Fruit fly (Drosophila melanogaster): ENCODE results near the gene CG17028.

Gene CG17028

DNA sequence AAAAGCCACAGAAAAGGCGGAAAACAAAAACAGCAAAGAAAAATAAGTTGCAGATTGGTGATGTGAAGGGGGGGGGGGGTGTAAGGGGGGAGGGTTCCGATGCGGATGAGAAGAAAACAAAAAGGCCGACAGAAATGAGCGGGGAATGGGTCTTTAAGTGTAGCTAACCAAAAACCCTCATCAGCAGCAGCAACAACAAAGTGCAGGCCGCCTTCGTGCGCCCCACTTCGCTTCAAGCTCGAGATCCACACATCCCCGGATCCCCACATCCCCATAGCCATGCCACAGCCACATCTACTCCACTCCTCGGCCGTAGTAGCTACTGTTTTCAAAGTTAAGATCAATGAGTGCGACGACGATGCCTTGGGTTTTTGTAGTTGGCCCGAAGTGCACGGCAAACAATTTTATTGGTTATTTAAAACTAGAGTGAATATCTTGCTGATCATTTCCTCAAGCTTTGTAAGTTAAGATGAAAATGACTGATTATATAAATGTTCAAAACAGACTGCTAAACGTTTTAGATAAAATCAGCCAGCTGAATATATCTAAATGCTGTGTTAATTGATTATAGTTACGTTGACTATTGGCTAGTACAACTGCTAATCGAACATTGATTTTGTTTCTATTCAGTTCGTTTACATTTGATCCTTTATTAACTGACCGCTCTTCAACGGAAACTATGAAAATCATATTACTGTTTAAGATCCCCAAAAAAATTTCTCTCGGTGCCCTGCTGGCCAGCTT lies 46.1 kb downstream of the CG17028 start (continued):
- peak; percentile 43 for TF ChIP-seq CG34406 (GFP tag; optimal IDR thresholded peaks at IDR 0.05)
- TF ChIP-seq achi (GFP tag; optimal IDR thresholded peaks at IDR 0.05) = peak; percentile 55
- TF ChIP-seq Sox14 (GFP tag; optimal IDR thresholded peaks at IDR 0.05) = peak; percentile 62
- peak; percentile 24 for TF ChIP-seq Lpt (GFP tag; optimal IDR thresholded peaks at IDR 0.05)
- TF ChIP-seq Sox15 (GFP tag; optimal IDR thresholded peaks at IDR 0.05) = peak; percentile 41
- TF ChIP-seq eg (GFP tag; IDR thresholded peaks at IDR 0.05) = no peak
- no peak for TF ChIP-seq CG1621 (tag; optimal IDR thresholded peaks at IDR 0.05)
- TF ChIP-seq CG11762 (GFP tag; optimal IDR thresholded peaks at IDR 0.05; ENCODE audit: insufficient read depth) = peak; percentile 16
- peak; percentile 66 for TF ChIP-seq CG6792 (GFP tag; optimal IDR thresholded peaks at IDR 0.05)
- TF ChIP-seq esn (GFP tag; optimal IDR thresholded peaks at IDR 0.05) = peak; percentile 81
- peak; percentile 51 for TF ChIP-seq acj6 (GFP tag; optimal IDR thresholded peaks at IDR 0.05)
- no peak; the same call in none of the 2 replicates for TF ChIP-seq CG15336 (GFP tag; IDR thresholded peaks at IDR 0.05)
- peak; percentile 1 to 60 for TF ChIP-seq salr (GFP tag; optimal IDR thresholded peaks at IDR 0.05)
- TF ChIP-seq Ets21C (GFP tag; optimal IDR thresholded peaks at IDR 0.05) = peak; percentile 42
- TF ChIP-seq Eip78C (GFP tag) = peak; percentile 94
- TF ChIP-seq spab (GFP tag; optimal IDR thresholded peaks at IDR 0.05) = peak; percentile 65
- peak; percentile 33 for TF ChIP-seq dsx (GFP tag; optimal IDR thresholded peaks at IDR 0.05; ENCODE audit: poor library complexity, severe bottlenecking)
- peak; percentile 60 for TF ChIP-seq Ets96B (tag; optimal IDR thresholded peaks at IDR 0.05)
- TF ChIP-seq CG11294 (GFP tag; IDR thresholded peaks at IDR 0.05) = no peak
- TF ChIP-seq Hr4 (GFP tag; optimal IDR thresholded peaks at IDR 0.05) = peak; percentile 65
- TF ChIP-seq Smox (GFP tag; optimal IDR thresholded peaks at IDR 0.05) = peak; percentile 63
- TF ChIP-seq CG7368 (GFP tag; optimal IDR thresholded peaks at IDR 0.05) = peak; percentile 17
- TF ChIP-seq Hr39 (GFP tag; optimal IDR thresholded peaks at IDR 0.05) = peak; percentile 66
- peak; percentile 8 for TF ChIP-seq Blimp-1 (GFP tag; optimal IDR thresholded peaks at IDR 0.05)
- peak; percentile 47 for TF ChIP-seq CG8632 (GFP tag; optimal IDR thresholded peaks at IDR 0.05)
- peak; percentile 36 for TF ChIP-seq CG6276 (GFP tag; optimal IDR thresholded peaks at IDR 0.05)
- TF ChIP-seq CG31627 (GFP tag; optimal IDR thresholded peaks at IDR 0.05) = peak; percentile 77
- peak; percentile 37; the same call in 2 of the 3 replicates for TF ChIP-seq CG8119 (GFP tag; IDR thresholded peaks at IDR 0.05)
- TF ChIP-seq CG8319 (GFP tag; optimal IDR thresholded peaks at IDR 0.05) = peak; percentile 28
- no peak for TF ChIP-seq CG6854 (GFP tag; optimal IDR thresholded peaks at IDR 0.05)
- TF ChIP-seq svp (GFP tag) = peak; percentile 89
- no peak for TF ChIP-seq fd85E (GFP tag; optimal IDR thresholded peaks at IDR 0.05)
- peak; percentile 35 for TF ChIP-seq CG4318 (GFP tag; optimal IDR thresholded peaks at IDR 0.05)
- no peak for TF ChIP-seq Eip93F (GFP tag; optimal IDR thresholded peaks at IDR 0.05)
- TF ChIP-seq net (GFP tag; optimal IDR thresholded peaks at IDR 0.05) = peak; percentile 45
- peak; percentile 58 for TF ChIP-seq CG10669 (GFP tag; optimal IDR thresholded peaks at IDR 0.05)
- peak; percentile 74 for TF ChIP-seq lz (GFP tag; optimal IDR thresholded peaks at IDR 0.05)
- no peak for TF ChIP-seq dac (GFP tag; optimal IDR thresholded peaks at IDR 0.05)
- TF ChIP-seq CG16779 (tag; optimal IDR thresholded peaks at IDR 0.05) = peak; percentile 15
- no peak for TF ChIP-seq Hr38 (GFP tag; optimal IDR thresholded peaks at IDR 0.05)
- TF ChIP-seq CG3919 (GFP tag; optimal IDR thresholded peaks at IDR 0.05) = peak; percentile 57
- TF ChIP-seq Gug (GFP tag; IDR thresholded peaks at IDR 0.05) = no peak
- peak; percentile 72 for TF ChIP-seq CG32006 (GFP tag; optimal IDR thresholded peaks at IDR 0.05)
